Worm (Caenorhabditis elegans) whole organism, L3 larva: ENCODE data around the gene fbxc-47.

Source experiments
- R02D3.7 ChIP-seq: fragments of 150-350 bp; optimal IDR thresholded peaks from 2 replicates; lab custom pipeline; 2014; ENCODE audit warnings: missing biosample characterization, missing genetic modification characterization
- ZK546.5 ChIP-seq: sonication (generic microtip); optimal IDR thresholded peaks from 2 replicates; lab custom pipeline; 2017; ENCODE audit warnings: missing biosample characterization, missing genetic modification characterization
- ama-1 ChIP-seq: fragments of 150-350 bp; optimal IDR thresholded peaks from 2 replicates; lab custom pipeline; 2018
- ceh-16 ChIP-seq: sonication (generic microtip); optimal IDR thresholded peaks from 2 replicates; lab custom pipeline; 2017; ENCODE audit warnings: missing biosample characterization, missing genetic modification characterization
- ceh-28 ChIP-seq: fragments of 150-350 bp; optimal IDR thresholded peaks from 2 replicates; lab custom pipeline; 2014; ENCODE audit warnings: missing biosample characterization, missing genetic modification reagents, missing genetic modification characterization
- ceh-82 ChIP-seq: fragments of 150-350 bp; optimal IDR thresholded peaks from 2 replicates; lab custom pipeline; 2014; ENCODE audit warnings: missing biosample characterization, missing genetic modification characterization
- ceh-9 ChIP-seq: sonication (generic microtip); optimal IDR thresholded peaks from 2 replicates; lab custom pipeline; 2018; ENCODE audit warnings: missing biosample characterization, missing genetic modification characterization
- daf-12 ChIP-seq: fragments of 150-350 bp; optimal IDR thresholded peaks from 2 replicates; lab custom pipeline; 2014; ENCODE audit warnings: missing biosample characterization, missing genetic modification reagents, missing genetic modification characterization
- egl-27 ChIP-seq: sonication (generic microtip); optimal IDR thresholded peaks from 4 replicates; lab custom pipeline; 2017; ENCODE audit warnings: missing biosample characterization, missing genetic modification reagents, missing genetic modification characterization
- egl-5 ChIP-seq: fragments of 150-350 bp; optimal IDR thresholded peaks from 2 replicates; lab custom pipeline; 2017; ENCODE audit warnings: missing biosample characterization, missing genetic modification reagents, missing genetic modification characterization, inconsistent platforms
- elt-3 ChIP-seq, 3 experiments: fragments of 150-350 bp in 1 of 3; sonication (generic microtip) in 2 of 3; optimal IDR thresholded peaks; 2 replicates in 2 of 3; 4 replicates in 1 of 3; lab custom pipeline; 2014 to 2017; ENCODE audit warnings: missing biosample characterization in 3 of 3, missing genetic modification characterization in 3 of 3
- eor-1 ChIP-seq, 2 experiments: fragments of 150-350 bp; optimal IDR thresholded peaks; 2 replicates each; lab custom pipeline; 2014 to 2018; ENCODE audit warnings: missing biosample characterization in 2 of 2, missing genetic modification characterization in 2 of 2
- fkh-10 ChIP-seq: sonication (generic microtip); optimal IDR thresholded peaks from 2 replicates; lab custom pipeline; 2017; ENCODE audit warnings: missing biosample characterization, missing genetic modification reagents, missing genetic modification characterization
- fkh-2 ChIP-seq: fragments of 150-350 bp; optimal IDR thresholded peaks from 2 replicates; lab custom pipeline; 2014; ENCODE audit warnings: missing biosample characterization, missing genetic modification reagents, missing genetic modification characterization
- fos-1 ChIP-seq: fragments of 150-350 bp; optimal IDR thresholded peaks from 2 replicates; lab custom pipeline; 2014; ENCODE audit warnings: missing biosample characterization, missing genetic modification characterization
- hmg-11 ChIP-seq: sonication (generic microtip); optimal IDR thresholded peaks from 2 replicates; lab custom pipeline; 2016; ENCODE audit warnings: missing genetic modification characterization, missing compliant biosample characterization
- jun-1 ChIP-seq: fragments of 150-350 bp; optimal IDR thresholded peaks from 2 replicates; lab custom pipeline; 2014; ENCODE audit warnings: missing biosample characterization, missing genetic modification reagents, missing genetic modification characterization
- lin-39 ChIP-seq: fragments of 150-350 bp; optimal IDR thresholded peaks from 2 replicates; lab custom pipeline; 2018; ENCODE audit warnings: missing biosample characterization, missing genetic modification reagents, missing genetic modification characterization
- lsy-12 ChIP-seq: sonication (generic microtip); optimal IDR thresholded peaks from 2 replicates; lab custom pipeline; 2016; ENCODE audit warnings: mild to moderate bottlenecking, missing genetic modification characterization, missing compliant biosample characterization
- mml-1 ChIP-seq: fragments of 150-350 bp; sonication (generic microtip); optimal IDR thresholded peaks from 3 replicates; lab custom pipeline; 2014; ENCODE audit warnings: missing biosample characterization, missing genetic modification characterization
- nfya-1 ChIP-seq: sonication (generic microtip); optimal IDR thresholded peaks from 2 replicates; lab custom pipeline; 2017; ENCODE audit warnings: missing genetic modification characterization, mild to moderate bottlenecking, missing compliant biosample characterization, antibody characterized with exemption, moderate library complexity; ENCODE audit not compliant: insufficient read depth
- nhr-11 ChIP-seq: fragments of 150-350 bp; optimal IDR thresholded peaks from 2 replicates; lab custom pipeline; 2014; ENCODE audit warnings: missing biosample characterization, missing genetic modification characterization
- nhr-23 ChIP-seq: fragments of 150-350 bp; optimal IDR thresholded peaks from 2 replicates; lab custom pipeline; 2014; ENCODE audit warnings: missing biosample characterization, missing genetic modification reagents, missing genetic modification characterization
- nhr-237 ChIP-seq: fragments of 150-350 bp; optimal IDR thresholded peaks from 2 replicates; lab custom pipeline; 2014; ENCODE audit warnings: missing biosample characterization, missing genetic modification characterization
- nhr-25 ChIP-seq: sonication (generic microtip); optimal IDR thresholded peaks from 2 replicates; lab custom pipeline; 2017; ENCODE audit warnings: missing biosample characterization, missing genetic modification characterization
- nhr-28 ChIP-seq: fragments of 150-350 bp; optimal IDR thresholded peaks from 2 replicates; lab custom pipeline; 2014; ENCODE audit warnings: missing biosample characterization, missing genetic modification characterization
- nhr-43 ChIP-seq: sonication (generic microtip); optimal IDR thresholded peaks from 2 replicates; lab custom pipeline; 2016; ENCODE audit warnings: mild to moderate bottlenecking, missing genetic modification characterization, missing compliant biosample characterization; ENCODE audit not compliant: poor library complexity, severe bottlenecking
- nhr-67 ChIP-seq: fragments of 150-350 bp; optimal IDR thresholded peaks from 2 replicates; lab custom pipeline; 2014; ENCODE audit warnings: missing biosample characterization, missing genetic modification characterization
- nhr-76 ChIP-seq: fragments of 150-350 bp; sonication (generic microtip); optimal IDR thresholded peaks from 5 replicates; lab custom pipeline; 2014; ENCODE audit warnings: missing biosample characterization, missing genetic modification characterization
- nhr-77 ChIP-seq: fragments of 150-350 bp; optimal IDR thresholded peaks from 2 replicates; lab custom pipeline; 2014; ENCODE audit warnings: missing biosample characterization, missing genetic modification characterization
- pha-4 ChIP-seq: fragments of 150-350 bp; optimal IDR thresholded peaks from 2 replicates; lab custom pipeline; 2014; ENCODE audit warnings: missing biosample characterization, missing genetic modification reagents, missing genetic modification characterization
- pqm-1 ChIP-seq: fragments of 150-350 bp; optimal IDR thresholded peaks from 2 replicates; lab custom pipeline; 2017; ENCODE audit warnings: missing biosample characterization, missing genetic modification characterization, inconsistent platforms
- sea-2 ChIP-seq: fragments of 150-350 bp; sonication (generic microtip); optimal IDR thresholded peaks from 4 replicates; lab custom pipeline; 2014; ENCODE audit warnings: missing biosample characterization, missing genetic modification reagents, missing genetic modification characterization
- skn-1 ChIP-seq: fragments of 150-350 bp; optimal IDR thresholded peaks from 2 replicates; lab custom pipeline; 2014; ENCODE audit warnings: missing biosample characterization, missing genetic modification characterization
- unc-39 ChIP-seq: sonication (generic microtip); optimal IDR thresholded peaks from 4 replicates; lab custom pipeline; 2017; ENCODE audit warnings: missing biosample characterization, missing genetic modification characterization
- unc-62 ChIP-seq: fragments of 150-350 bp; sonication (generic microtip); optimal IDR thresholded peaks from 4 replicates; lab custom pipeline; 2014; ENCODE audit warnings: missing biosample characterization, missing genetic modification reagents, missing genetic modification characterization
- zag-1 ChIP-seq: fragments of 150-350 bp; optimal IDR thresholded peaks from 2 replicates; lab custom pipeline; 2014; ENCODE audit warnings: missing biosample characterization, missing genetic modification characterization
- ztf-11 ChIP-seq: fragments of 150-350 bp; optimal IDR thresholded peaks from 2 replicates; lab custom pipeline; 2014; ENCODE audit warnings: missing biosample characterization, missing genetic modification characterization
- ztf-4 ChIP-seq: fragments of 150-350 bp; optimal IDR thresholded peaks from 2 replicates; lab custom pipeline; 2014; ENCODE audit warnings: missing biosample characterization, missing genetic modification characterization

The fbxc-47 gene

DNA sequence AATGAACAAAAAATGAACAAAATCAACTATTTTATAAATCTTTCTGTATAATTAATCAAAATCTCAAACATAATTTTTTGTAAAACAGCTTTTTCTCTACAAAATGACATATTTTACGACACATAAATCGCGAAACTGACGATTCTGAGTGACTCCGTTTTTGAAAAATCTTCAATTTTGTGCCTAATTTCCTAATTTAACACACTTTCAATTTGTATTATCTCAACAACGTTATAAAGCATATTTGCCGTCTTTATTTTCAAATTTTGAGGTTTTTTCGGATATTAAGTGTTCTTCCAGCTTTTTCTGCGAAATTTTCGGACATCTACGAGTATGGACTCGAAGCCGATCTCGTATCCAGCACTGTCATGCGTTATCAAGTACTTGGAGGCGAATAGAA is at the start of gene fbxc-47:
TSS of gene fbxc-47 (plus strand) at position 301 of the 400 bp plus-strand sequence.
- TF ChIP-seq nhr-237 (tag; lab: Kevin White, UChicago): no peak
- TF ChIP-seq ceh-9 (tag; lab: Kevin White, UChicago): no peak
- no peak for TF ChIP-seq nhr-77
- TF ChIP-seq nhr-43: no peak
- no peak for TF ChIP-seq skn-1
- TF ChIP-seq ceh-16 (tag; lab: Kevin White, UChicago): no peak

DNA sequence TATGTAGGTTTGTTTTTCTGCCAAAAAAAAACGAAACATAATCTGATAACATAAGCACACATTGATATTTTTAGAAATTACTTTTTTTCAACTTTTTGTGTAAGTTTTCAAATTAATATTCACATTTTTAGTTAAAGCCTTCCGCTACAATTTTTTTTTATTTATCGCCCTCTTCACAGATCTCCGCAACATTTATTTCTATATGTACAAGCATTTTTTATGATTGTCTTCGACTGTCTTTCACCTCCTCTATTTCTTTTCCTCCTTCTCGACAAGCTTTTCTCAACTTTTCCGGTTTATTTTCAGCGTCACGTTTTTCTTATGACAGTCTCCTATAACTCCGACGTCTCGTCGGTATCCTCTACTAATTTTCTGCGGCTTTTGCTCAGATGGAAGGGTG is 49.4 kb upstream of the fbxc-47 start, which contains the start of gene best-20:
TSS of gene best-20 (plus strand) at position 301 of the 400 bp plus-strand sequence.
- no peak for TF ChIP-seq ZK546.5 (tag; lab: Kevin White, UChicago)

ce11 chrIV:3759823-3760222 is 45.5 kb upstream of the fbxc-47 start:
- TF ChIP-seq ceh-82: no peak
- no peak for TF ChIP-seq pha-4 (tag; lab: Kevin White, UChicago)
- TF ChIP-seq unc-62 (GFP tag; lab: Kevin White, UChicago): no peak
- no peak for TF ChIP-seq elt-3 (tag; optimal IDR thresholded peaks at IDR 0.05; lab: Kevin White, UChicago)
- TF ChIP-seq ceh-28 (tag; lab: Kevin White, UChicago): no peak
- TF ChIP-seq nhr-77: no peak
- TF ChIP-seq nhr-67 (tag; lab: Kevin White, UChicago): no peak
- TF ChIP-seq lsy-12: no peak
- TF ChIP-seq fkh-2: no peak
- TF ChIP-seq ama-1 (lab: Kevin White, UChicago): no peak
- TF ChIP-seq nhr-23 (tag; lab: Kevin White, UChicago): no peak
- TF ChIP-seq ztf-4 (tag; lab: Kevin White, UChicago): no peak
- TF ChIP-seq ztf-11 (tag; lab: Kevin White, UChicago): no peak

DNA sequence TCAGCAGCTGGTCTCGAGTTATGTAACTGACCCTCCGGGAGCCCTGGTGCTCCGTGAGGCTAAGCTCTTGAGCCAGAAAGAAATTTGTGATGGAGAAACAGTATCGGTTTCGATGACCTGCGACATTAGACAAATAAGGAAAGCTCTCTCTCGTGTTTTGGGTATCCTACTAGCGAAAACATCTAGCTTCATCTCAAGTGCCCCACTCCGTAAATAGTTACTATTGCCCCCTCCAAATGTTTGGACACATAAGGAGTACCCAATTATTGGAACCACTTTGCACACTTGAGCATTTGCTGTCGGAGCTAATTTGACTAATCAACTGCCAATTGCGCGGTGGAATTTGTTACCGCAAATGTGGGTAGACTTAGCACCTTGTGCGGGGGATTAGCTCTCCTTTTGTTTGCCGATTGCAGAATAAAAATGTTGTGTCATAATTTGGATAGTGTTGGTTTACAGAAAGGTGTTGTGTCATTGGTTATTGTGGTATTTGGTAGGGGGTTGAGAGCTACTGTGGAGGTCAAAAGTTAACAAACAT is 41.2 kb upstream of the fbxc-47 start:
- TF ChIP-seq sea-2 (GFP tag; lab: Kevin White, UChicago) (no peak), daf-12 (tag; lab: Kevin White, UChicago) (no peak), nhr-28 (tag; lab: Kevin White, UChicago) (no peak), nhr-11 (tag; lab: Kevin White, UChicago) (no peak), fkh-2 (no peak), nhr-67 (tag; lab: Kevin White, UChicago) (no peak), zag-1 (tag; lab: Kevin White, UChicago) (no peak), fkh-10 (GFP tag; lab: Kevin White, UChicago) (no peak), egl-27 (no peak), fos-1 (tag; lab: Kevin White, UChicago) (no peak), ceh-82 (no peak), R02D3.7 (tag; lab: Kevin White, UChicago) (no peak)

- TF ChIP-seq pqm-1 (tag; lab: Kevin White, UChicago): no peak
- no peak for TF ChIP-seq nhr-25 (tag; lab: Kevin White, UChicago)
- no peak for TF ChIP-seq hmg-11
- TF ChIP-seq lsy-12: no peak
- TF ChIP-seq R02D3.7 (tag; lab: Kevin White, UChicago): no peak
- TF ChIP-seq lin-39 (tag; lab: Kevin White, UChicago): no peak
- TF ChIP-seq nhr-76 (tag; lab: Kevin White, UChicago): no peak
- no peak for TF ChIP-seq jun-1 (tag; lab: Kevin White, UChicago)
- TF ChIP-seq, all 47 proteins: peak for 0
These were observed 39.9 kb upstream of the fbxc-47 start for ce11 chrIV:3765457-3765856.

DNA sequence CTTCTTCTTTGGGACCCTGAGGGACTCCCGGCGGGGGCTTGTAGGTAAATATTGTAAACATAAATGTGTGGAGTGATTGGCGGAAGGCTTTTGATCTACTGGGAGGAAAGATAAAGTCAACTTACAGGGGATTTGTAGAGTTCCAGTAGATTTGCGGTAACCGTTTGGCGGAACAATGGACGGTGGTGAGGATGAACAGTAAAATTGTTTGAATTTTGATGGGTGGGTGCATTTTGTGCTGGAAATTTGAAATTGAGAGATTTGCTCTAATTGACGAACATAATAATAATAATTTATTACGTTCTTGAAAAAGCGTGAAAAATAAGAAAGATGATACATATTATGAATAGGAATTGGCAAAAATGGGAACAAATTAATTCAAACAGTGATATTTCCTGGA is 38.7 kb upstream of the fbxc-47 start, which contains the start of gene vab-2:
TSS of gene vab-2 (minus strand) at position 238 of the 400 bp plus-strand sequence.
- no peak for TF ChIP-seq egl-5
- no peak for TF ChIP-seq fkh-2
- TF ChIP-seq lin-39 (tag; lab: Kevin White, UChicago): no peak
- no peak for TF ChIP-seq nhr-76 (tag; lab: Kevin White, UChicago)
- no peak for TF ChIP-seq nhr-28 (tag; lab: Kevin White, UChicago)
- TF ChIP-seq unc-39 (tag; lab: Kevin White, UChicago): no peak
- no peak for TF ChIP-seq eor-1 (tag; optimal IDR thresholded peaks at IDR 0.05; lab: Kevin White, UChicago)
- TF ChIP-seq jun-1 (tag; lab: Kevin White, UChicago): no peak
- no peak for TF ChIP-seq zag-1 (tag; lab: Kevin White, UChicago)
- no peak for TF ChIP-seq egl-27
- TF ChIP-seq fkh-10 (GFP tag; lab: Kevin White, UChicago): no peak
- no peak for TF ChIP-seq nhr-237 (tag; lab: Kevin White, UChicago)
- no peak for TF ChIP-seq ceh-82
- no peak for TF ChIP-seq nhr-11 (tag; lab: Kevin White, UChicago)
- TF ChIP-seq nfya-1 (tag; lab: Kevin White, UChicago): no peak
- TF ChIP-seq mml-1 (tag; lab: Kevin White, UChicago): no peak
- no peak for TF ChIP-seq ama-1 (lab: Kevin White, UChicago)
- TF ChIP-seq, all 47 proteins: peak for 0
